Fruit fly (Drosophila melanogaster): ENCODE data around the gene Fdx1.

DNA sequence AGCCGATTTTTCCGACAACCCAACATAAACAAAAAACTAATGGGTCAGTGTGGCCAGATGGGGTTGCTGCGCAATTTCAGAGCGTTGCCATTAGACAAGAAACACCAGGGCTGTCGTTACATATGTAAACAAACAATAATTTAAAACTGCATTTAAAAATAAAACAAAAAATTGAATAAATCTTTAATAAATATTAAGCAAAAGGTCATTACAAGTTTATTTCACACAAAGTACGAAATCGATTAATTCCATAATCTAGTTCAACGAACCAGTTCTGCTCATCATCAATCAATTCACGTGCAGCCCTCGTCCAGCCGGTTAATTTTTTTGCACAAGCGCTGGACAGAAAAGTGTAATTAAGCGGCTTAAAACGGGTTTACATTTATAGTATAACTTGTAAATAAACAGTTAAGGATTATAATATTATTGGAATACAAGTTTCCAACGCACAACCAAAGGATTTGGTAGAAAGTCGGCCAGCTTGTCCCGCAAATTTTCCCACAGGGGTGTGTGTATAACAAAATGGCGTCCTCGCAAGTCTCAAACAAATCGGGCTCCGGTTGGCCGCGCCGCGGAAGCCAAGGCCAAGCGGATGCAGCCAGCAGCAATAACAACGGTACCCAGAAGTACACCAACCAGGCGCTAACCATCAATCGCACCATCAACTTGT lies 39.9 kb upstream of the Fdx1 start, which contains the start of the genes CG4022 and Cpsf5:
- TF ChIP-seq Dll (optimal IDR thresholded peaks at IDR 0.05) (no peak), pan (optimal IDR thresholded peaks at IDR 0.05) (no peak), psq (optimal IDR thresholded peaks at IDR 0.05) (no peak), usp (GFP tag; optimal IDR thresholded peaks at IDR 0.05) (no peak)

All from whole organism.